Fruit fly (Drosophila melanogaster) whole organism, embryonic: ENCODE results near the gene CG12289.

Experiments used
- Adf1 ChIP-seq: fragments of 200-800 bp; sonication (Bioruptor generic); IDR thresholded peaks from 2 replicates; pipeline ENCODE4 v1.3.6; 2022; ENCODE audit warnings: missing biosample characterization, missing genetic modification characterization
- Asciz ChIP-seq: fragments of 200-800 bp; sonication (Bioruptor generic); optimal IDR thresholded peaks from 2 replicates; lab custom pipeline; 2017; ENCODE audit warnings: missing biosample characterization, mild to moderate bottlenecking, missing genetic modification characterization, missing genetic modification reagents
- C15 ChIP-seq: fragments of 200-800 bp; sonication (Bioruptor generic); IDR thresholded peaks from 3 replicates; pipeline ENCODE4 v1.3.6; 2022; ENCODE audit warnings: missing biosample characterization, missing genetic modification characterization
- CG10147 ChIP-seq: fragments of 200-800 bp; sonication (Bioruptor generic); optimal IDR thresholded peaks from 2 replicates; lab custom pipeline; 2019; ENCODE audit warnings: missing biosample characterization, mild to moderate bottlenecking, missing genetic modification characterization, moderate library complexity
- CG11723 ChIP-seq: fragments of 200-800 bp; sonication (Bioruptor generic); optimal IDR thresholded peaks from 2 replicates; lab custom pipeline; 2017; ENCODE audit warnings: missing biosample characterization, mild to moderate bottlenecking, missing genetic modification characterization
- CG12071 ChIP-seq: fragments of 200-800 bp; sonication (Bioruptor generic); optimal IDR thresholded peaks from 3 replicates; lab custom pipeline; 2018; ENCODE audit warnings: missing biosample characterization, mild to moderate bottlenecking, missing genetic modification characterization
- CG12391 ChIP-seq: fragments of 200-800 bp; sonication (Bioruptor generic); optimal IDR thresholded peaks from 3 replicates; lab custom pipeline; 2018; ENCODE audit warnings: missing biosample characterization, mild to moderate bottlenecking, missing genetic modification characterization, moderate library complexity
- CG13287 ChIP-seq: fragments of 200-800 bp; sonication (Bioruptor generic); IDR thresholded peaks from 2 replicates; pipeline ENCODE4 v1.3.6; 2022; ENCODE audit warnings: missing biosample characterization, missing genetic modification characterization; ENCODE audit not compliant: partially characterized antibody
- CG13296 ChIP-seq: fragments of 200-800 bp; sonication (Bioruptor generic); optimal IDR thresholded peaks from 3 replicates; lab custom pipeline; 2018; ENCODE audit warnings: missing biosample characterization, mild to moderate bottlenecking, missing genetic modification characterization
- CG13624 ChIP-seq: fragments of 200-800 bp; sonication (Bioruptor generic); optimal IDR thresholded peaks from 2 replicates; lab custom pipeline; 2016; ENCODE audit warnings: missing biosample characterization, missing genetic modification characterization
- CG14860 ChIP-seq: fragments of 200-800 bp; sonication (Bioruptor generic); IDR thresholded peaks from 3 replicates; pipeline ENCODE4 v1.3.6; 2022; ENCODE audit warnings: missing biosample characterization, missing genetic modification characterization; ENCODE audit not compliant: partially characterized antibody
- CG15269 ChIP-seq: fragments of 200-800 bp; sonication (Bioruptor generic); optimal IDR thresholded peaks from 2 replicates; lab custom pipeline; 2018; ENCODE audit warnings: missing biosample characterization, mild to moderate bottlenecking, missing genetic modification characterization, moderate library complexity
- CG1603 ChIP-seq: fragments of 200-800 bp; sonication (Bioruptor generic); optimal IDR thresholded peaks from 2 replicates; lab custom pipeline; 2019; ENCODE audit warnings: missing biosample characterization, mild to moderate bottlenecking, missing genetic modification characterization, moderate library complexity
- CG1832 ChIP-seq: fragments of 200-800 bp; sonication (Bioruptor generic); optimal IDR thresholded peaks from 2 replicates; lab custom pipeline; 2017; ENCODE audit warnings: missing biosample characterization, mild to moderate bottlenecking, missing genetic modification characterization, inconsistent platforms
- CG30403 ChIP-seq: fragments of 200-800 bp; sonication (Bioruptor generic); optimal IDR thresholded peaks from 3 replicates; lab custom pipeline; 2016; ENCODE audit warnings: missing biosample characterization, missing genetic modification characterization
- CG31365 ChIP-seq: fragments of 200-800 bp; sonication (Bioruptor generic); optimal IDR thresholded peaks from 2 replicates; lab custom pipeline; 2018; ENCODE audit warnings: missing biosample characterization, mild to moderate bottlenecking, missing genetic modification characterization
- CG3726 ChIP-seq: fragments of 200-800 bp; sonication (Bioruptor generic); IDR thresholded peaks from 3 replicates; pipeline ENCODE4, ENCODE4 v1.3.6; 2022; ENCODE audit warnings: missing biosample characterization, missing genetic modification characterization
- CG5245 ChIP-seq: fragments of 200-800 bp; sonication (Bioruptor generic); optimal IDR thresholded peaks from 3 replicates; lab custom pipeline; 2016; ENCODE audit warnings: missing biosample characterization, missing genetic modification characterization
- CG8089 ChIP-seq: fragments of 200-800 bp; sonication (Bioruptor generic); optimal IDR thresholded peaks from 3 replicates; lab custom pipeline; 2016; ENCODE audit warnings: missing biosample characterization, missing genetic modification characterization
- CG8924 ChIP-seq: fragments of 200-800 bp; optimal IDR thresholded peaks from 3 replicates; lab custom pipeline; 2019; ENCODE audit warnings: missing biosample characterization, mild to moderate bottlenecking, missing genetic modification characterization, moderate library complexity
- CG9727 ChIP-seq: fragments of 200-800 bp; sonication (Bioruptor generic); optimal IDR thresholded peaks from 3 replicates; lab custom pipeline; 2017; ENCODE audit warnings: missing biosample characterization, mild to moderate bottlenecking, missing genetic modification characterization
- Dip2 ChIP-seq: fragments of 200-800 bp; sonication (Bioruptor generic); IDR thresholded peaks from 2 replicates; pipeline ENCODE4 v1.3.6; 2022; ENCODE audit warnings: missing biosample characterization, missing genetic modification characterization
- ERR ChIP-seq: fragments of 200-800 bp; sonication (Bioruptor generic); optimal IDR thresholded peaks from 2 replicates; lab custom pipeline; 2016; ENCODE audit warnings: missing biosample characterization, missing genetic modification characterization
- Elba2 ChIP-seq: fragments of 200-800 bp; sonication (Bioruptor generic); optimal IDR thresholded peaks from 3 replicates; lab custom pipeline; 2016; ENCODE audit warnings: missing biosample characterization, missing genetic modification characterization
- Fer3 ChIP-seq: fragments of 200-800 bp; sonication (Bioruptor generic); optimal IDR thresholded peaks from 2 replicates; lab custom pipeline; 2018; ENCODE audit warnings: missing biosample characterization, mild to moderate bottlenecking, missing genetic modification characterization, moderate library complexity
- Hr39 ChIP-seq: fragments of >200 bp; optimal IDR thresholded peaks from 2 replicates; lab custom pipeline; 2017
- Hr51 ChIP-seq, 2 experiments: fragments of 200-800 bp; sonication (Bioruptor generic); optimal IDR thresholded peaks; 2 replicates in 1 of 2; 3 replicates in 1 of 2; lab custom pipeline; 2016 to 2018; ENCODE audit warnings: missing biosample characterization in 2 of 2, missing genetic modification characterization in 2 of 2, mild to moderate bottlenecking in 1 of 2, moderate library complexity in 1 of 2
- Lhr ChIP-seq: fragments of 200-800 bp; sonication (Bioruptor generic); optimal IDR thresholded peaks from 3 replicates; lab custom pipeline; 2017; ENCODE audit warnings: mild to moderate bottlenecking, missing biosample characterization, missing genetic modification reagents, missing genetic modification characterization
- Neu2 ChIP-seq: fragments of 200-800 bp; sonication (Bioruptor generic); optimal IDR thresholded peaks from 3 replicates; lab custom pipeline; 2016; ENCODE audit warnings: missing biosample characterization, missing genetic modification characterization, borderline replicate concordance
- Oli ChIP-seq: fragments of 200-800 bp; sonication (Bioruptor generic); optimal IDR thresholded peaks from 2 replicates; lab custom pipeline; 2018; ENCODE audit warnings: missing biosample characterization, mild to moderate bottlenecking, missing genetic modification characterization, moderate library complexity
- Scr ChIP-seq: fragments of 200-800 bp; sonication (Bioruptor generic); IDR thresholded peaks from 2 replicates; pipeline ENCODE4 v1.3.6; 2022; ENCODE audit warnings: missing biosample characterization, missing genetic modification characterization; ENCODE audit not compliant: partially characterized antibody
- Sry-δ ChIP-seq: fragments of 200-800 bp; sonication (Bioruptor generic); optimal IDR thresholded peaks from 2 replicates; lab custom pipeline; 2016; ENCODE audit warnings: missing biosample characterization, missing genetic modification characterization
- bab2 ChIP-seq: fragments of 200-800 bp; sonication (Bioruptor generic); optimal IDR thresholded peaks from 2 replicates; lab custom pipeline; 2016; ENCODE audit warnings: missing biosample characterization, missing genetic modification characterization
- bbx ChIP-seq: fragments of 200-800 bp; sonication (Bioruptor generic); IDR thresholded peaks from 2 replicates; pipeline ENCODE4 v1.3.6; 2022; ENCODE audit warnings: missing biosample characterization, missing genetic modification characterization; ENCODE audit not compliant: partially characterized antibody
- chif ChIP-seq, 2 experiments: fragments of 200-800 bp; sonication (Bioruptor generic); optimal IDR thresholded peaks; 3 replicates each; lab custom pipeline; 2016; ENCODE audit warnings: missing biosample characterization in 2 of 2, missing genetic modification characterization in 2 of 2
- croc ChIP-seq: fragments of 200-800 bp; sonication (Bioruptor generic); conservative IDR thresholded peaks from 3 replicates; pipeline ENCODE4 v1.3.6; 2022; ENCODE audit warnings: missing biosample characterization, missing genetic modification characterization
- crp ChIP-seq, 2 experiments: fragments of 200-800 bp; sonication (Bioruptor generic); optimal IDR thresholded peaks; 2 replicates in 1 of 2; 3 replicates in 1 of 2; lab custom pipeline; 2017; ENCODE audit warnings: missing biosample characterization in 2 of 2, missing genetic modification characterization in 2 of 2, mild to moderate bottlenecking in 1 of 2, moderate library complexity in 1 of 2
- dati ChIP-seq: fragments of 200-800 bp; sonication (Bioruptor generic); IDR thresholded peaks from 2 replicates; pipeline ENCODE4 v1.3.6; 2022; ENCODE audit warnings: missing biosample characterization, missing genetic modification characterization
- dysf ChIP-seq: fragments of 200-800 bp; sonication (Bioruptor generic); IDR thresholded peaks from 3 replicates; pipeline ENCODE4 v1.3.6; 2022; ENCODE audit warnings: missing biosample characterization, missing genetic modification characterization
- fu2 ChIP-seq: fragments of 200-800 bp; sonication (Bioruptor generic); optimal IDR thresholded peaks from 2 replicates; lab custom pipeline; 2016; ENCODE audit warnings: missing biosample characterization, missing genetic modification characterization
- gcm2 ChIP-seq: fragments of 200-800 bp; sonication (Bioruptor generic); optimal IDR thresholded peaks from 2 replicates; lab custom pipeline; 2016; ENCODE audit warnings: missing biosample characterization, missing genetic modification characterization
- grau ChIP-seq: fragments of 200-800 bp; optimal IDR thresholded peaks from 3 replicates; lab custom pipeline; 2019; ENCODE audit warnings: missing biosample characterization, mild to moderate bottlenecking, missing genetic modification characterization, moderate library complexity
- hth ChIP-seq: fragments of >200 bp; optimal IDR thresholded peaks from 2 replicates; lab custom pipeline; 2017; ENCODE audit warnings: inconsistent platforms
- lmd ChIP-seq: fragments of 200-800 bp; sonication (Bioruptor generic); IDR thresholded peaks from 2 replicates; pipeline ENCODE4 v1.3.6; 2022; ENCODE audit warnings: missing biosample characterization, missing genetic modification characterization
- nmo ChIP-seq: fragments of 200-800 bp; sonication (Bioruptor generic); optimal IDR thresholded peaks from 2 replicates; lab custom pipeline; 2018; ENCODE audit warnings: missing biosample characterization, mild to moderate bottlenecking, missing genetic modification characterization, moderate library complexity
- repo ChIP-seq: fragments of 200-800 bp; sonication (Bioruptor generic); optimal IDR thresholded peaks from 2 replicates; lab custom pipeline; 2016; ENCODE audit warnings: missing biosample characterization, missing genetic modification characterization
- rib ChIP-seq: fragments of 200-800 bp; sonication (Bioruptor generic); IDR thresholded peaks from 2 replicates; pipeline ENCODE4 v1.3.6; 2022; ENCODE audit warnings: missing biosample characterization, missing genetic modification characterization
- seq ChIP-seq: fragments of 200-800 bp; sonication (Bioruptor generic); IDR thresholded peaks from 2 replicates; pipeline ENCODE4 v1.3.6; 2022; ENCODE audit warnings: missing biosample characterization, missing genetic modification characterization
- sisA ChIP-seq: fragments of 200-800 bp; sonication (Bioruptor generic); IDR thresholded peaks from 2 replicates; pipeline ENCODE4 v1.3.6; 2022; ENCODE audit warnings: missing biosample characterization, missing genetic modification characterization
- slp2 ChIP-seq: fragments of 200-800 bp; sonication (Bioruptor generic); optimal IDR thresholded peaks from 2 replicates; lab custom pipeline; 2016; ENCODE audit warnings: missing biosample characterization, missing genetic modification characterization
- ssp ChIP-seq: fragments of 200-800 bp; sonication (Bioruptor generic); IDR thresholded peaks from 2 replicates; pipeline ENCODE4 v1.3.6; 2022; ENCODE audit warnings: missing biosample characterization, missing genetic modification characterization

The CG12289 gene

dm6 chr3L:11484483-11484882 lies 26.2 kb upstream of the CG12289 start (continued):
- TF ChIP-seq Neu2 (GFP tag; lab: Kevin White, UChicago) (no peak), rib (GFP tag; lab: Robert Waterston, UW) (no peak), Oli (peak; percentile 19), bbx (GFP tag; lab: Robert Waterston, UW) (no peak), CG11723 (GFP tag; lab: Kevin White, UChicago) (no peak), CG14860 (GFP tag; lab: Robert Waterston, UW) (no peak), repo (GFP tag; lab: Kevin White, UChicago) (no peak), nmo (peak; percentile 44), CG1603 (tag; lab: Kevin White, UChicago) (no peak), CG13296 (GFP tag; lab: Kevin White, UChicago) (peak; percentile 2), Dip2 (GFP tag; lab: Robert Waterston, UW) (no peak), CG12391 (peak; percentile 4), CG9727 (GFP tag; lab: Kevin White, UChicago) (peak; percentile 46), hth (no peak), lmd (GFP tag; lab: Robert Waterston, UW) (no peak), CG31365 (tag; lab: Kevin White, UChicago) (no peak), fu2 (GFP tag; lab: Kevin White, UChicago) (no peak), Lhr (GFP tag; lab: Kevin White, UChicago) (no peak), CG1832 (GFP tag; lab: Kevin White, UChicago) (no peak), Fer3 (tag; lab: Kevin White, UChicago) (peak; percentile 39), dysf (GFP tag; lab: Robert Waterston, UW) (peak; percentile 27; the same call in 1 of the 3 replicates), sisA (no peak), CG8924 (tag; lab: Kevin White, UChicago) (no peak), Scr (GFP tag; lab: Robert Waterston, UW) (no peak), CG3726 (no peak), CG10147 (GFP tag; lab: Kevin White, UChicago) (peak; percentile 16), grau (peak; percentile 6), CG30403 (GFP tag; lab: Kevin White, UChicago) (peak; percentile 33), CG13624 (GFP tag; lab: Kevin White, UChicago) (no peak), croc (GFP tag; lab: Robert Waterston, UW) (no peak), CG12071 (no peak), chif (GFP tag; optimal IDR thresholded peaks at IDR 0.05; lab: Kevin White, UChicago) (no peak), Adf1 (GFP tag; lab: Robert Waterston, UW) (no peak), ERR (no peak), bab2 (peak; percentile 30), Sry-δ (GFP tag; lab: Kevin White, UChicago) (no peak), CG5245 (peak; percentile 31), seq (GFP tag; lab: Robert Waterston, UW) (no peak), CG13287 (GFP tag; lab: Robert Waterston, UW) (no peak), gcm2 (no peak), Hr39 (lab: Kevin White, UChicago) (no peak), CG15269 (peak; percentile 18), Elba2 (GFP tag; lab: Kevin White, UChicago) (no peak), CG8089 (GFP tag; lab: Kevin White, UChicago) (no peak), dati (GFP tag; lab: Robert Waterston, UW) (no peak), Asciz (GFP tag; lab: Kevin White, UChicago) (peak; percentile 44), C15 (GFP tag; lab: Robert Waterston, UW) (no peak), Hr51 (GFP tag; optimal IDR thresholded peaks at IDR 0.05; lab: Kevin White, UChicago) (peak in 1 of 2 experiments; percentile 33), ssp (GFP tag; lab: Robert Waterston, UW) (no peak), crp (GFP tag; optimal IDR thresholded peaks at IDR 0.05; lab: Kevin White, UChicago) (no peak), slp2 (GFP tag; lab: Kevin White, UChicago) (no peak)
